Worm (Caenorhabditis elegans) whole organism, L2 larva: ENCODE data around the gene C34F11.1.

Experiments
- F13H6.1 ChIP-seq: sonication (generic microtip); optimal IDR thresholded peaks from 2 replicates; lab custom pipeline; 2016; ENCODE audit warnings: missing genetic modification characterization, missing compliant biosample characterization
- R02D3.7 ChIP-seq: fragments of 150-350 bp; optimal IDR thresholded peaks from 2 replicates; lab custom pipeline; 2014; ENCODE audit warnings: missing biosample characterization, missing genetic modification characterization
- Y55F3AM.14 ChIP-seq: fragments of 200-800 bp; sonication (Bioruptor generic); optimal IDR thresholded peaks from 2 replicates; lab custom pipeline; 2018; ENCODE audit warnings: mild to moderate bottlenecking, missing genetic modification characterization, missing compliant biosample characterization
- ZK546.5 ChIP-seq: sonication (generic microtip); optimal IDR thresholded peaks from 2 replicates; lab custom pipeline; 2017; ENCODE audit warnings: missing biosample characterization, missing genetic modification characterization
- blmp-1 ChIP-seq: sonication (generic microtip); optimal IDR thresholded peaks from 2 replicates; lab custom pipeline; 2017; ENCODE audit warnings: missing genetic modification characterization, mild to moderate bottlenecking, missing compliant biosample characterization, antibody characterized with exemption, moderate library complexity; ENCODE audit not compliant: insufficient read depth
- ceh-16 ChIP-seq: fragments of 150-350 bp; optimal IDR thresholded peaks from 2 replicates; lab custom pipeline; 2014; ENCODE audit warnings: missing biosample characterization, missing genetic modification characterization
- ceh-82 ChIP-seq: fragments of 150-350 bp; optimal IDR thresholded peaks from 2 replicates; lab custom pipeline; 2014; ENCODE audit warnings: missing biosample characterization, missing genetic modification characterization
- crh-2 ChIP-seq: sonication (generic microtip); optimal IDR thresholded peaks from 2 replicates; lab custom pipeline; 2017; ENCODE audit warnings: missing biosample characterization, missing genetic modification characterization
- dmd-4 ChIP-seq: sonication (generic microtip); optimal IDR thresholded peaks from 2 replicates; lab custom pipeline; 2017; ENCODE audit warnings: missing biosample characterization, missing genetic modification characterization
- egl-27 ChIP-seq: sonication (generic microtip); optimal IDR thresholded peaks from 3 replicates; lab custom pipeline; 2017; ENCODE audit warnings: missing biosample characterization, missing genetic modification reagents, missing genetic modification characterization
- elt-3 ChIP-seq: sonication (generic microtip); optimal IDR thresholded peaks from 2 replicates; lab custom pipeline; 2017; ENCODE audit warnings: missing biosample characterization, missing genetic modification characterization
- fos-1 ChIP-seq: fragments of 150-350 bp; optimal IDR thresholded peaks from 2 replicates; lab custom pipeline; 2014; ENCODE audit warnings: missing biosample characterization, missing genetic modification characterization
- gmeb-1 ChIP-seq: fragments of 150-350 bp; optimal IDR thresholded peaks from 2 replicates; lab custom pipeline; 2014; ENCODE audit warnings: missing biosample characterization, missing genetic modification characterization
- lin-11 ChIP-seq: fragments of 150-350 bp; sonication (generic microtip); optimal IDR thresholded peaks from 2 replicates; lab custom pipeline; 2014; ENCODE audit warnings: missing biosample characterization, missing genetic modification characterization, inconsistent platforms, mixed read lengths
- mab-5 ChIP-seq: fragments of 150-350 bp; optimal IDR thresholded peaks from 2 replicates; lab custom pipeline; 2014; ENCODE audit warnings: missing biosample characterization, missing genetic modification characterization
- mbf-1 ChIP-seq: sonication (generic microtip); optimal IDR thresholded peaks from 2 replicates; lab custom pipeline; 2017; ENCODE audit warnings: missing biosample characterization, missing genetic modification characterization
- nhr-10 ChIP-seq: sonication (generic microtip); optimal IDR thresholded peaks from 2 replicates; lab custom pipeline; 2017; ENCODE audit warnings: missing biosample characterization, missing genetic modification characterization
- nhr-12 ChIP-seq: fragments of 150-350 bp; optimal IDR thresholded peaks from 2 replicates; lab custom pipeline; 2014; ENCODE audit warnings: missing biosample characterization, missing genetic modification characterization
- nhr-129 ChIP-seq: fragments of 150-350 bp; optimal IDR thresholded peaks from 2 replicates; lab custom pipeline; 2014; ENCODE audit warnings: missing biosample characterization, missing genetic modification characterization
- nhr-21 ChIP-seq: fragments of 150-350 bp; optimal IDR thresholded peaks from 2 replicates; lab custom pipeline; 2014; ENCODE audit warnings: missing biosample characterization, missing genetic modification characterization
- nhr-25 ChIP-seq: fragments of 150-350 bp; sonication (generic microtip); optimal IDR thresholded peaks from 3 replicates; lab custom pipeline; 2014; ENCODE audit warnings: missing biosample characterization, missing genetic modification characterization
- nhr-77 ChIP-seq: fragments of 150-350 bp; optimal IDR thresholded peaks from 2 replicates; lab custom pipeline; 2014; ENCODE audit warnings: missing biosample characterization, missing genetic modification characterization
- peb-1 ChIP-seq: fragments of 150-350 bp; optimal IDR thresholded peaks from 2 replicates; lab custom pipeline; 2014; ENCODE audit warnings: missing biosample characterization, missing genetic modification characterization
- sem-4 ChIP-seq: fragments of 150-350 bp; optimal IDR thresholded peaks from 2 replicates; lab custom pipeline; 2014; ENCODE audit warnings: missing biosample characterization, missing genetic modification reagents, missing genetic modification characterization
- sma-3 ChIP-seq: sonication (generic microtip); optimal IDR thresholded peaks from 2 replicates; lab custom pipeline; 2016; ENCODE audit warnings: missing genetic modification reagents, missing genetic modification characterization, missing compliant biosample characterization
- sma-9 ChIP-seq, 2 experiments: fragments of 150-350 bp in 1 of 2; sonication (generic microtip) in 1 of 2; optimal IDR thresholded peaks; 2 replicates each; lab custom pipeline; 2014 to 2016; ENCODE audit warnings: missing genetic modification characterization in 2 of 2, mild to moderate bottlenecking in 1 of 2, missing biosample characterization in 1 of 2, missing compliant biosample characterization in 1 of 2, missing genetic modification reagents in 1 of 2, moderate library complexity in 1 of 2
- snpc-4 ChIP-seq: fragments of 150-350 bp; optimal IDR thresholded peaks from 2 replicates; lab custom pipeline; 2014; ENCODE audit warnings: missing biosample characterization, missing genetic modification characterization
- unc-39 ChIP-seq: fragments of 150-350 bp; optimal IDR thresholded peaks from 2 replicates; lab custom pipeline; 2014; ENCODE audit warnings: missing biosample characterization, missing genetic modification characterization
- unc-55 ChIP-seq: fragments of 150-350 bp; sonication (generic microtip); optimal IDR thresholded peaks from 3 replicates; lab custom pipeline; 2014; ENCODE audit warnings: missing biosample characterization, missing genetic modification reagents, missing genetic modification characterization
- unc-62 ChIP-seq: fragments of 150-350 bp; optimal IDR thresholded peaks from 2 replicates; lab custom pipeline; 2014; ENCODE audit warnings: missing biosample characterization, missing genetic modification reagents, missing genetic modification characterization
- ztf-1 ChIP-seq: fragments of 200-800 bp; sonication (Bioruptor generic); conservative IDR thresholded peaks from 2 replicates; pipeline ENCODE4 v1.3.6; 2022; ENCODE audit warnings: missing genetic modification characterization, missing compliant biosample characterization

The C34F11.1 gene

ce11 chrII:5235758-5236157 is 23.0 kb downstream of the C34F11.1 start, which contains the start of gene pho-1:
pho-1 (minus strand) TSS chrII:5235846.
- TF ChIP-seq sem-4 (no peak), fos-1 (peak; percentile 82)
- TF ChIP-seq, all 48 proteins: peak for 1

- peak; percentile 22 for TF ChIP-seq sma-9 (GFP tag; optimal IDR thresholded peaks at IDR 0.05; lab: Kevin White, UChicago)
- TF ChIP-seq sma-9 (tag; optimal IDR thresholded peaks at IDR 0.05; lab: Kevin White, UChicago) = no peak
- no peak for TF ChIP-seq nhr-77 (tag; lab: Kevin White, UChicago)
- peak; percentile 24 for TF ChIP-seq gmeb-1
- TF ChIP-seq ZK546.5 (tag; lab: Kevin White, UChicago) = no peak
- no peak for TF ChIP-seq sem-4
- no peak for TF ChIP-seq egl-27
- no peak for TF ChIP-seq ceh-16 (tag; lab: Kevin White, UChicago)
- TF ChIP-seq lin-11 (tag; lab: Kevin White, UChicago) = no peak
- no peak for TF ChIP-seq crh-2
- TF ChIP-seq nhr-129 (tag; lab: Kevin White, UChicago) = peak; percentile 47
These were observed 24.9 kb downstream of the C34F11.1 start for ce11 chrII:5237699-5238098.

ce11 chrII:5238366-5238765 is 25.6 kb downstream of the C34F11.1 start, which contains the start of gene pho-4:
pho-4 (minus strand) TSS chrII:5238466.
- no peak for TF ChIP-seq peb-1 (tag; lab: Kevin White, UChicago)
- TF ChIP-seq gmeb-1 = no peak
- TF ChIP-seq nhr-77 (tag; lab: Kevin White, UChicago) = no peak
- no peak for TF ChIP-seq R02D3.7
- TF ChIP-seq mbf-1 = no peak
- no peak for TF ChIP-seq F13H6.1
- TF ChIP-seq nhr-12 (tag; lab: Kevin White, UChicago) = no peak
- no peak for TF ChIP-seq unc-39
- no peak for TF ChIP-seq ceh-16 (tag; lab: Kevin White, UChicago)
- no peak for TF ChIP-seq nhr-21 (tag; lab: Kevin White, UChicago)
- no peak for TF ChIP-seq ceh-82 (tag; lab: Kevin White, UChicago)
- no peak for TF ChIP-seq elt-3
- no peak for TF ChIP-seq sem-4
- no peak for TF ChIP-seq lin-11 (tag; lab: Kevin White, UChicago)

ce11 chrII:5241560-5241959 is 28.8 kb downstream of the C34F11.1 start, which contains the start of gene T16D1.1:
T16D1.1 (minus strand) TSS chrII:5241660.
- TF ChIP-seq snpc-4 (tag; lab: Kevin White, UChicago) = no peak
- TF ChIP-seq nhr-10 (tag; lab: Kevin White, UChicago) = no peak
- TF ChIP-seq gmeb-1 = no peak
- no peak for TF ChIP-seq mab-5 (tag; lab: Kevin White, UChicago)
- TF ChIP-seq egl-27 = no peak
- TF ChIP-seq peb-1 (tag; lab: Kevin White, UChicago) = no peak
- no peak for TF ChIP-seq Y55F3AM.14 (GFP tag; lab: Kevin White, UChicago)
- no peak for TF ChIP-seq unc-62 (GFP tag; lab: Kevin White, UChicago)
- no peak for TF ChIP-seq ceh-16 (tag; lab: Kevin White, UChicago)
- no peak for TF ChIP-seq ztf-1
- TF ChIP-seq nhr-77 (tag; lab: Kevin White, UChicago) = no peak

ce11 chrII:5246791-5247361 is 34.1 kb downstream of the C34F11.1 start, which contains the start of gene ptr-6:
ptr-6 (minus strand) TSS chrII:5246837.
- TF ChIP-seq sma-9 (GFP tag; optimal IDR thresholded peaks at IDR 0.05; lab: Kevin White, UChicago) (peak; percentile 66), sma-9 (tag; optimal IDR thresholded peaks at IDR 0.05; lab: Kevin White, UChicago) (no peak), nhr-77 (tag; lab: Kevin White, UChicago) (no peak), blmp-1 (tag; lab: Kevin White, UChicago) (no peak), nhr-21 (tag; lab: Kevin White, UChicago) (peak; percentile 44), unc-55 (no peak), crh-2 (peak; percentile 0), ZK546.5 (tag; lab: Kevin White, UChicago) (no peak), nhr-25 (tag; lab: Kevin White, UChicago) (peak; percentile 61), dmd-4 (no peak), snpc-4 (tag; lab: Kevin White, UChicago) (no peak), sma-3 (GFP tag; lab: Kevin White, UChicago) (peak; percentile 31), peb-1 (tag; lab: Kevin White, UChicago) (no peak)
